Worm (Caenorhabditis elegans): ENCODE measurements around the gene srbc-20.

The srbc-20 gene

DNA sequence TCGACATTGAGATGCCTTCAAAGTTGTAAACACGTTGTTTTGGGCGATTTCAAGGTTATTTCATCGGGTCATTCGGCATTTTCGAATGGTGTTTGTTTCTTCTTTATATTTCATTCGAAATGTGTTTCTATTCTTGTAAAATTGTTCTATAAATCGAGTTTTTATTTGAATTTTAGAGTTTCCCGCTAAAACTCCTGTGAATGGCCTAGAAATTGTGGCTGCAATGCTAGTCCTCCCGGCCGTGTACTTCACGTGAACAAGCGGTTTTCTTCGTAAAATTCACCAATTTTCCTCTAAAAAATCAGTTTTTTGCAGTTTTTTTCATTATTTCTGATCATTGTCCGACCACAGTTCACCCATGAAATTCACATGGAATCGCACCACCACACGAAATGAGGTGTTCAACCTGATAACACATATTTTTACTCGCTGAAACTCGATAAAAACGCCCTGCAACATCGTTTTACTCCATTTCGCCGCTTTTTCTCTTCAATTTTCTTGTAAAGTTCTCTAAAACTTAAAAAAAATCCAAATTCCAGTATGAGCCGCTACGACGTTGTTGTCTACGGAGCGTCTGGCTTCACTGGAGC, 19.8 kb upstream of the srbc-20 start, which contains the start of gene ldp-1 (continued):
- TF ChIP-seq tbx-2 (tag; optimal IDR thresholded peaks at IDR 0.05): peak; percentile 90
- peak; percentile 55 for TF ChIP-seq sup-37 (GFP tag; optimal IDR thresholded peaks at IDR 0.05)
- TF ChIP-seq sptf-1 (tag; optimal IDR thresholded peaks at IDR 0.05): no peak
- TF ChIP-seq nhr-19 (GFP tag; conservative IDR thresholded peaks at IDR 0.05): peak; percentile 88
- peak; percentile 65 for TF ChIP-seq mep-1 (tag; optimal IDR thresholded peaks at IDR 0.05)
- TF ChIP-seq isw-1 (GFP tag; IDR thresholded peaks at IDR 0.05): peak; percentile 78

ce11 chrV:2132675-2133074, 14.2 kb upstream of the srbc-20 start:
- no peak for TF ChIP-seq sox-4 (tag; optimal IDR thresholded peaks at IDR 0.05)
- peak; percentile 16 for TF ChIP-seq rnt-1 (tag; optimal IDR thresholded peaks at IDR 0.05)

DNA sequence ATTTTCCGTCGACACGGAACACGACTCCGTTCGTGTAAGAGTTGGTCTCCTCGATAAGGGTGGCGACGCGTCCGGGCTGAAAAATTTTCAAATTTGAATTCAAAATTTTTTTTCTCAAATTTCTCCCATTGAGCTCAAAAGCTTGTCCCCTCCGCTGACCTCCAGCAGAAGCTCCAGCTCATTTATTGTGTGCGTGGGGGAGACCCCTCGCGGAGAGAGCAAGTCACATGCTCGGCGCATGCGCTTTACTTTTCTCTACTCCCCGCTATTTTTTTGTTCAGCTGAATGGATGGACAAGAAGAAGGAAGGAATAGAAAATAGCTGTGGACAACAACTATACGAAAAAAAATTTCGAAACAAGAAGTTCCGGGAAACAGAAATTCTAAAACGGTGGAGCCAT, 13.4 kb upstream of the srbc-20 start:
- TF ChIP-seq F16B12.6 (tag; optimal IDR thresholded peaks at IDR 0.05): no peak
- no peak for TF ChIP-seq ceh-63 (GFP tag; optimal IDR thresholded peaks at IDR 0.05)
- TF ChIP-seq vab-15 (tag; optimal IDR thresholded peaks at IDR 0.05): no peak
- TF ChIP-seq hpl-2 (GFP tag; optimal IDR thresholded peaks at IDR 0.05): no peak
- no peak for TF ChIP-seq nhr-237 (tag; optimal IDR thresholded peaks at IDR 0.05)
- TF ChIP-seq lsy-2 (tag; optimal IDR thresholded peaks at IDR 0.05): peak; percentile 60 to 72
- TF ChIP-seq elt-2 (tag; optimal IDR thresholded peaks at IDR 0.05): no peak
- TF ChIP-seq tlp-1 (tag; optimal IDR thresholded peaks at IDR 0.05): no peak
- TF ChIP-seq unc-30 (tag; optimal IDR thresholded peaks at IDR 0.05): no peak
- peak; percentile 53 for TF ChIP-seq skn-1 (tag; optimal IDR thresholded peaks at IDR 0.05)
- peak; percentile 64 for TF ChIP-seq dsc-1 (tag; optimal IDR thresholded peaks at IDR 0.05)
- TF ChIP-seq hlh-17 (GFP tag; optimal IDR thresholded peaks at IDR 0.05; ENCODE audit: borderline replicate concordance): no peak
- no peak for TF ChIP-seq C34B4.2 (tag; optimal IDR thresholded peaks at IDR 0.05)
- no peak for TF ChIP-seq efl-3 (GFP tag; optimal IDR thresholded peaks at IDR 0.05)
- no peak for TF ChIP-seq nhr-12 (tag; optimal IDR thresholded peaks at IDR 0.05)
- no peak for TF ChIP-seq alr-1 (tag; optimal IDR thresholded peaks at IDR 0.05; ENCODE audit: borderline replicate concordance)
- TF ChIP-seq swsn-7 (tag; optimal IDR thresholded peaks at IDR 0.05): peak; percentile 61
- no peak for TF ChIP-seq nhr-11 (tag; optimal IDR thresholded peaks at IDR 0.05)
- no peak for TF ChIP-seq grh-1 (GFP tag; IDR thresholded peaks at IDR 0.05)
- no peak for TF ChIP-seq ceh-88 (GFP tag; IDR thresholded peaks at IDR 0.05)
- TF ChIP-seq fkh-10 (GFP tag; optimal IDR thresholded peaks at IDR 0.05): peak; percentile 76
- peak; percentile 70 for TF ChIP-seq snu-23 (GFP tag; optimal IDR thresholded peaks at IDR 0.05)
- TF ChIP-seq ceh-82 (tag; optimal IDR thresholded peaks at IDR 0.05): peak; percentile 40 to 85 (median 61)
- TF ChIP-seq nhr-47 (tag; optimal IDR thresholded peaks at IDR 0.05): peak; percentile 75
- TF ChIP-seq fkh-8 (tag; optimal IDR thresholded peaks at IDR 0.05): peak; percentile 86
- TF ChIP-seq isw-1 (GFP tag; IDR thresholded peaks at IDR 0.05): peak; percentile 33
- TF ChIP-seq dpl-1 (GFP tag; optimal IDR thresholded peaks at IDR 0.05): peak in 1 of 3 experiments; percentile 49
- TF ChIP-seq mep-1 (tag; optimal IDR thresholded peaks at IDR 0.05): peak; percentile 71
- peak; percentile 91 for TF ChIP-seq unc-86 (tag; optimal IDR thresholded peaks at IDR 0.05)
- no peak for TF ChIP-seq unc-62 (GFP tag; optimal IDR thresholded peaks at IDR 0.05)
- TF ChIP-seq fos-1 (tag; optimal IDR thresholded peaks at IDR 0.05): no peak
- peak; percentile 22 for TF ChIP-seq lir-3 (tag; optimal IDR thresholded peaks at IDR 0.05; ENCODE audit: poor library complexity)
- peak; percentile 70 for TF ChIP-seq egl-13 (tag; optimal IDR thresholded peaks at IDR 0.05)
- no peak for TF ChIP-seq ztf-4 (tag; optimal IDR thresholded peaks at IDR 0.05)
- TF ChIP-seq pqm-1 (tag; optimal IDR thresholded peaks at IDR 0.05): no peak
- TF ChIP-seq sox-4 (tag; optimal IDR thresholded peaks at IDR 0.05): peak; percentile 42
- TF ChIP-seq nhr-19 (GFP tag; conservative IDR thresholded peaks at IDR 0.05): peak; percentile 73
- no peak for TF ChIP-seq unc-98 (GFP tag; IDR thresholded peaks at IDR 0.05)
- TF ChIP-seq ces-1 (GFP tag; optimal IDR thresholded peaks at IDR 0.05): no peak
- TF ChIP-seq aly-2 (tag; optimal IDR thresholded peaks at IDR 0.05): no peak
- no peak for TF ChIP-seq zip-4 (GFP tag; optimal IDR thresholded peaks at IDR 0.05)
- peak; percentile 35 to 44 for TF ChIP-seq efl-1 (optimal IDR thresholded peaks at IDR 0.05)
- peak in 1 of 2 experiments; percentile 50 for TF ChIP-seq efl-1 (GFP tag; optimal IDR thresholded peaks at IDR 0.05 in 1 of 2)
- TF ChIP-seq blmp-1 (tag; optimal IDR thresholded peaks at IDR 0.05): no peak
